Fruit fly (Drosophila melanogaster) whole organism, embryonic: ENCODE results near the gene sif.

Experiments
- Atf3 ChIP-seq: fragments of 200-800 bp; sonication (Bioruptor generic); optimal IDR thresholded peaks from 3 replicates; lab custom pipeline; 2016; ENCODE audit warnings: missing biosample characterization, missing genetic modification characterization
- CG1024 ChIP-seq: fragments of 200-800 bp; sonication (Bioruptor generic); IDR thresholded peaks from 2 replicates; pipeline ENCODE4 v1.3.6; 2022; ENCODE audit warnings: missing biosample characterization, missing genetic modification characterization
- CG10274 ChIP-seq: fragments of 200-800 bp; sonication (Bioruptor generic); optimal IDR thresholded peaks from 3 replicates; lab custom pipeline; 2017; ENCODE audit warnings: missing biosample characterization, mild to moderate bottlenecking, missing genetic modification characterization
- CG10565 ChIP-seq: fragments of 200-800 bp; sonication (Bioruptor generic); optimal IDR thresholded peaks from 3 replicates; lab custom pipeline; 2016; ENCODE audit warnings: missing biosample characterization, mild to moderate bottlenecking, missing genetic modification characterization
- CG10654 ChIP-seq: fragments of 200-800 bp; sonication (Bioruptor generic); optimal IDR thresholded peaks from 2 replicates; lab custom pipeline; 2016; ENCODE audit warnings: missing biosample characterization, missing genetic modification characterization
- CG12236 ChIP-seq: fragments of 200-800 bp; sonication (Bioruptor generic); optimal IDR thresholded peaks from 2 replicates; lab custom pipeline; 2016; ENCODE audit warnings: missing biosample characterization, missing genetic modification characterization
- CG12299 ChIP-seq: fragments of 200-800 bp; sonication (Bioruptor generic); optimal IDR thresholded peaks from 2 replicates; lab custom pipeline; 2018; ENCODE audit warnings: missing biosample characterization, mild to moderate bottlenecking, missing genetic modification characterization
- CG13123 ChIP-seq: fragments of 200-800 bp; sonication (Bioruptor generic); optimal IDR thresholded peaks from 2 replicates; lab custom pipeline; 2016; ENCODE audit warnings: missing biosample characterization, missing genetic modification characterization
- CG13287 ChIP-seq: fragments of 200-800 bp; sonication (Bioruptor generic); IDR thresholded peaks from 2 replicates; pipeline ENCODE4 v1.3.6; 2022; ENCODE audit warnings: missing biosample characterization, missing genetic modification characterization; ENCODE audit not compliant: partially characterized antibody
- CG14014 ChIP-seq: fragments of 200-800 bp; sonication (Bioruptor generic); IDR thresholded peaks from 2 replicates; pipeline ENCODE4 v1.3.6; 2022; ENCODE audit warnings: missing biosample characterization, missing genetic modification characterization
- CG15269 ChIP-seq: fragments of 200-800 bp; sonication (Bioruptor generic); optimal IDR thresholded peaks from 2 replicates; lab custom pipeline; 2018; ENCODE audit warnings: missing biosample characterization, mild to moderate bottlenecking, missing genetic modification characterization, moderate library complexity
- CG16779 ChIP-seq: fragments of 200-800 bp; sonication (Bioruptor generic); IDR thresholded peaks from 2 replicates; pipeline ENCODE4 v1.3.6; 2022; ENCODE audit warnings: missing biosample characterization, missing genetic modification characterization
- CG18619 ChIP-seq: fragments of 200-800 bp; sonication (Bioruptor generic); optimal IDR thresholded peaks from 3 replicates; lab custom pipeline; 2017; ENCODE audit warnings: missing biosample characterization, mild to moderate bottlenecking, missing genetic modification characterization
- CG2129 ChIP-seq: fragments of 200-800 bp; sonication (Bioruptor generic); IDR thresholded peaks from 2 replicates; pipeline ENCODE4 v1.3.6; 2022; ENCODE audit warnings: missing biosample characterization, missing genetic modification characterization; ENCODE audit not compliant: partially characterized antibody
- CG31224 ChIP-seq: fragments of 200-800 bp; sonication (Bioruptor generic); IDR thresholded peaks from 2 replicates; pipeline ENCODE4 v1.3.6; 2022; ENCODE audit warnings: missing biosample characterization, missing genetic modification characterization
- CG3163 ChIP-seq: fragments of 200-800 bp; sonication (Bioruptor generic); optimal IDR thresholded peaks from 3 replicates; lab custom pipeline; 2016; ENCODE audit warnings: missing biosample characterization, missing genetic modification characterization
- CG3281 ChIP-seq: fragments of 200-800 bp; sonication (Bioruptor generic); optimal IDR thresholded peaks from 3 replicates; lab custom pipeline; 2017; ENCODE audit warnings: missing biosample characterization, mild to moderate bottlenecking, missing genetic modification characterization
- CG4360 ChIP-seq: fragments of 200-800 bp; sonication (Bioruptor generic); IDR thresholded peaks from 2 replicates; pipeline ENCODE4 v1.3.6; 2022; ENCODE audit warnings: missing biosample characterization, missing genetic modification characterization
- CG4617 ChIP-seq: fragments of 200-800 bp; sonication (Bioruptor generic); optimal IDR thresholded peaks from 3 replicates; lab custom pipeline; 2016; ENCODE audit warnings: missing biosample characterization, missing genetic modification characterization, borderline replicate concordance
- CG4730 ChIP-seq: fragments of 200-800 bp; sonication (Bioruptor generic); IDR thresholded peaks from 2 replicates; pipeline ENCODE4 v1.3.6; 2022; ENCODE audit warnings: missing biosample characterization, missing genetic modification characterization
- CG9797 ChIP-seq: fragments of 200-800 bp; sonication (Bioruptor generic); optimal IDR thresholded peaks from 3 replicates; lab custom pipeline; 2018; ENCODE audit warnings: missing biosample characterization, mild to moderate bottlenecking, missing genetic modification characterization
- D19B ChIP-seq: fragments of 200-800 bp; sonication (Bioruptor generic); optimal IDR thresholded peaks from 2 replicates; lab custom pipeline; 2017; ENCODE audit warnings: missing biosample characterization, mild to moderate bottlenecking, missing genetic modification characterization
- Dref ChIP-seq: fragments of 200-800 bp; sonication (Bioruptor generic); IDR thresholded peaks from 2 replicates; pipeline ENCODE4 v1.3.6; 2022; ENCODE audit warnings: missing biosample characterization, missing genetic modification characterization
- ERR ChIP-seq: fragments of 200-800 bp; sonication (Bioruptor generic); optimal IDR thresholded peaks from 2 replicates; lab custom pipeline; 2016; ENCODE audit warnings: missing biosample characterization, missing genetic modification characterization
- Hsf ChIP-seq: fragments of 200-800 bp; sonication (Bioruptor generic); optimal IDR thresholded peaks from 3 replicates; lab custom pipeline; 2016; ENCODE audit warnings: missing biosample characterization, missing genetic modification characterization
- Lhr ChIP-seq: fragments of 200-800 bp; sonication (Bioruptor generic); optimal IDR thresholded peaks from 3 replicates; lab custom pipeline; 2017; ENCODE audit warnings: mild to moderate bottlenecking, missing biosample characterization, missing genetic modification reagents, missing genetic modification characterization
- Lim3 ChIP-seq: fragments of 200-800 bp; sonication (Bioruptor generic); IDR thresholded peaks from 2 replicates; pipeline ENCODE4 v1.3.6; 2022; ENCODE audit warnings: missing biosample characterization, missing genetic modification characterization
- Optix ChIP-seq: fragments of 200-800 bp; sonication (Bioruptor generic); IDR thresholded peaks from 3 replicates; pipeline ENCODE4 v1.3.6; 2022; ENCODE audit warnings: missing biosample characterization, missing genetic modification characterization
- PHDP ChIP-seq: fragments of 200-800 bp; sonication (Bioruptor generic); optimal IDR thresholded peaks from 3 replicates; lab custom pipeline; 2018; ENCODE audit warnings: missing biosample characterization, mild to moderate bottlenecking, missing genetic modification characterization, moderate library complexity
- ac ChIP-seq: fragments of 200-800 bp; sonication (Bioruptor generic); optimal IDR thresholded peaks from 3 replicates; lab custom pipeline; 2017; ENCODE audit warnings: missing biosample characterization, mild to moderate bottlenecking, missing genetic modification characterization
- aop ChIP-seq: fragments of 200-800 bp; sonication (Bioruptor generic); IDR thresholded peaks from 2 replicates; pipeline ENCODE4 v1.3.6; 2022; ENCODE audit warnings: missing biosample characterization, missing genetic modification characterization
- ara ChIP-seq: fragments of 200-800 bp; sonication (Bioruptor generic); IDR thresholded peaks from 2 replicates; pipeline ENCODE4 v1.3.6; 2022; ENCODE audit warnings: missing biosample characterization, missing genetic modification characterization
- bigmax ChIP-seq: fragments of 200-800 bp; sonication (Bioruptor generic); optimal IDR thresholded peaks from 2 replicates; lab custom pipeline; 2018; ENCODE audit warnings: missing biosample characterization, mild to moderate bottlenecking, missing genetic modification characterization
- cato ChIP-seq: fragments of 200-800 bp; sonication (Bioruptor generic); optimal IDR thresholded peaks from 2 replicates; lab custom pipeline; 2016; ENCODE audit warnings: missing biosample characterization, missing genetic modification characterization, borderline replicate concordance
- crc ChIP-seq: fragments of 200-800 bp; sonication (Bioruptor generic); optimal IDR thresholded peaks from 2 replicates; lab custom pipeline; 2016; ENCODE audit warnings: missing biosample characterization, missing genetic modification characterization
- croc ChIP-seq: fragments of 200-800 bp; sonication (Bioruptor generic); conservative IDR thresholded peaks from 3 replicates; pipeline ENCODE4 v1.3.6; 2022; ENCODE audit warnings: missing biosample characterization, missing genetic modification characterization
- dmrt99B ChIP-seq: fragments of 200-800 bp; sonication (Bioruptor generic); optimal IDR thresholded peaks from 2 replicates; lab custom pipeline; 2018; ENCODE audit warnings: missing biosample characterization, mild to moderate bottlenecking, missing genetic modification characterization, moderate library complexity
- esg ChIP-seq: fragments of 200-800 bp; sonication (Bioruptor generic); conservative IDR thresholded peaks from 2 replicates; pipeline ENCODE4 v1.3.6; 2022; ENCODE audit warnings: missing biosample characterization, missing genetic modification characterization
- fru ChIP-seq: fragments of >200 bp; optimal IDR thresholded peaks from 2 replicates; lab custom pipeline; 2017
- gfzf ChIP-seq: fragments of 200-800 bp; sonication (Bioruptor generic); optimal IDR thresholded peaks from 2 replicates; lab custom pipeline; 2016; ENCODE audit warnings: missing biosample characterization, mild to moderate bottlenecking, missing genetic modification characterization, moderate library complexity
- insv ChIP-seq, 2 experiments: fragments of 200-800 bp; sonication (Bioruptor generic); optimal IDR thresholded peaks; 3 replicates each; lab custom pipeline; 2016 to 2018; ENCODE audit warnings: missing biosample characterization in 2 of 2, missing genetic modification characterization in 2 of 2
- lola ChIP-seq, 3 experiments: fragments of >200 bp in 2 of 3; fragments of 200-800 bp in 1 of 3; sonication (Bioruptor generic) in 1 of 3; optimal IDR thresholded peaks; 2 replicates each; lab custom pipeline; 2017 to 2019; ENCODE audit warnings: missing biosample characterization in 3 of 3, missing genetic modification characterization in 3 of 3, mild to moderate bottlenecking in 1 of 3, moderate library complexity in 1 of 3
- nau ChIP-seq: fragments of 200-800 bp; sonication (Bioruptor generic); optimal IDR thresholded peaks from 3 replicates; lab custom pipeline; 2017; ENCODE audit warnings: missing biosample characterization, mild to moderate bottlenecking, missing genetic modification characterization, missing genetic modification reagents
- org-1 ChIP-seq: fragments of 200-800 bp; sonication (Bioruptor generic); optimal IDR thresholded peaks from 2 replicates; lab custom pipeline; 2017; ENCODE audit warnings: missing biosample characterization, missing genetic modification characterization
- pnt ChIP-seq: fragments of 200-800 bp; sonication (Bioruptor generic); optimal IDR thresholded peaks from 3 replicates; lab custom pipeline; 2016; ENCODE audit warnings: missing biosample characterization, missing genetic modification characterization
- sim ChIP-seq: fragments of 200-800 bp; sonication (Bioruptor generic); IDR thresholded peaks from 2 replicates; pipeline ENCODE4 v1.3.6; 2022; ENCODE audit warnings: missing biosample characterization, missing genetic modification characterization
- sima ChIP-seq: fragments of 200-800 bp; sonication (Bioruptor generic); optimal IDR thresholded peaks from 2 replicates; lab custom pipeline; 2016; ENCODE audit warnings: missing biosample characterization, missing genetic modification characterization
- slp2 ChIP-seq: fragments of 200-800 bp; sonication (Bioruptor generic); optimal IDR thresholded peaks from 2 replicates; lab custom pipeline; 2016; ENCODE audit warnings: missing biosample characterization, missing genetic modification characterization
- sug ChIP-seq: fragments of 200-800 bp; optimal IDR thresholded peaks from 2 replicates; lab custom pipeline; 2019; ENCODE audit warnings: missing biosample characterization, mild to moderate bottlenecking, missing genetic modification characterization, moderate library complexity
- zen ChIP-seq: fragments of 200-800 bp; sonication (Bioruptor generic); optimal IDR thresholded peaks from 3 replicates; lab custom pipeline; 2018; ENCODE audit warnings: missing biosample characterization, mild to moderate bottlenecking, missing genetic modification characterization, moderate library complexity

sif gene

dm6 chr3L:5751740-5752579 is 94.2 kb downstream of the sif start, which contains the start of gene DnaJ-1 (continued):
- TF ChIP-seq CG9797 (GFP tag; lab: Kevin White, UChicago) (peak; percentile 54), sima (GFP tag; lab: Kevin White, UChicago) (no peak), CG10565 (GFP tag; lab: Kevin White, UChicago) (no peak), CG4617 (GFP tag; lab: Kevin White, UChicago) (peak; percentile 43), pnt (GFP tag; lab: Kevin White, UChicago) (no peak), sug (tag; lab: Kevin White, UChicago) (peak; percentile 5), CG13123 (GFP tag; lab: Kevin White, UChicago) (no peak), bigmax (peak; percentile 53), CG14014 (0 out of 2 replicates have a peak, but pooled peaks have one; percentile 11), CG10274 (GFP tag; lab: Kevin White, UChicago) (no peak), CG13287 (GFP tag; lab: Robert Waterston, UW) (peak; percentile 98), ara (no peak), CG12236 (GFP tag; lab: Kevin White, UChicago) (no peak), CG4730 (GFP tag; lab: Robert Waterston, UW) (no peak), CG3163 (GFP tag; lab: Kevin White, UChicago) (no peak), esg (no peak), slp2 (GFP tag; lab: Kevin White, UChicago) (no peak), CG4360 (no peak), CG12299 (peak; percentile 37), Lim3 (GFP tag; lab: Robert Waterston, UW) (no peak), CG1024 (no peak), ac (no peak), CG15269 (tag; lab: Kevin White, UChicago) (peak; percentile 41), CG16779 (GFP tag; lab: Robert Waterston, UW) (no peak), ERR (GFP tag; lab: Kevin White, UChicago) (no peak), D19B (GFP tag; lab: Kevin White, UChicago) (no peak), croc (GFP tag; lab: Robert Waterston, UW) (no peak), Optix (GFP tag; lab: Robert Waterston, UW) (no peak), Hsf (GFP tag; lab: Kevin White, UChicago) (peak; percentile 64), sim (GFP tag; lab: Robert Waterston, UW) (no peak), dmrt99B (tag; lab: Kevin White, UChicago) (no peak), Atf3 (no peak), insv (GFP tag; optimal IDR thresholded peaks at IDR 0.05; lab: Kevin White, UChicago) (no peak), lola (GFP tag; optimal IDR thresholded peaks at IDR 0.05; lab: Kevin White, UChicago) (no peak), CG10654 (GFP tag; lab: Kevin White, UChicago) (no peak), gfzf (GFP tag; lab: Kevin White, UChicago) (peak; percentile 53), CG18619 (GFP tag; lab: Kevin White, UChicago) (peak; percentile 7), CG3281 (peak; percentile 44), Lhr (peak; percentile 18), zen (tag; lab: Kevin White, UChicago) (peak; percentile 40), CG2129 (GFP tag; lab: Robert Waterston, UW) (peak; percentile 99), CG31224 (no peak), crc (no peak), nau (no peak), aop (GFP tag; lab: Robert Waterston, UW) (no peak), cato (GFP tag; lab: Kevin White, UChicago) (no peak), Dref (GFP tag; lab: Robert Waterston, UW) (peak; percentile 70), PHDP (peak; percentile 31), org-1 (GFP tag; lab: Kevin White, UChicago) (no peak), fru (lab: Kevin White, UChicago) (no peak)
